Worm (Caenorhabditis elegans): ENCODE results near the gene srd-36.

DNA sequence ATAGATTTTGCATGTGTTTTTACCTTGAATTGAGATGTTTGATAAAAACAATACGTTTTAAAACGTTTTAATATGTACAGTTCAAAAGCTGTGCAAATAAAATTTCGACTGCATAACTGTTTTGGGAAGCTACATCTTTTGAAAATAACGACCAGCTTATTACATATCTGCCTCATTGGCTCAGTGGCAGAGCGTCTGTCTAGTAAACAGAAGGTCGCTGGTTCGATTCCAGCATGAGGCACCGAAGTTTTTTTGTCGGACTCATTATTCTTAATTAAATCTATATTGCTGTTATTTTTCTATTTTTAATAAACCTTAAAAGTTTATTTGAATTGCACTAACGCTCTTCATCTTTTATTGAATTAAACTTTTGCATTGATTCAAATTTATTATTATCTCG is 1.5 kb downstream of the srd-36 start:
- TF ChIP-seq ama-1 (optimal IDR thresholded peaks at IDR 0.05) (no peak), flt-1 (GFP tag; IDR thresholded peaks at IDR 0.05) (no peak), tbx-37 (GFP tag; conservative IDR thresholded peaks at IDR 0.05) (no peak), B0310.2 (tag; optimal IDR thresholded peaks at IDR 0.05) (no peak), ets-7 (tag; optimal IDR thresholded peaks at IDR 0.05) (no peak), ceh-36 (tag; optimal IDR thresholded peaks at IDR 0.05) (no peak)
